Worm (Caenorhabditis elegans): Measurements from ENCODE around the gene srsx-17.

srsx-17 gene

ce11 chrV:5975724-5976123 lies 48.3 kb downstream of the srsx-17 start, which contains the start of gene acy-2:
Gene acy-2, plus strand, starts transcription at chrV:5976024.
- TF ChIP-seq ama-1 (optimal IDR thresholded peaks at IDR 0.05) (no peak), nhr-12 (tag; optimal IDR thresholded peaks at IDR 0.05) (no peak), blmp-1 (tag; optimal IDR thresholded peaks at IDR 0.05) (no peak), hpl-2 (GFP tag; optimal IDR thresholded peaks at IDR 0.05) (no peak), vab-15 (tag; optimal IDR thresholded peaks at IDR 0.05) (no peak), unc-30 (tag; optimal IDR thresholded peaks at IDR 0.05) (no peak), tlp-1 (tag; optimal IDR thresholded peaks at IDR 0.05) (no peak)

Data from whole organism, L1 larva.